Fruit fly (Drosophila melanogaster) whole organism, embryonic: ENCODE measurements around the gene Abca3.

Experiments
- B-H1 ChIP-seq: fragments of 200-800 bp; sonication (Bioruptor generic); IDR thresholded peaks from 3 replicates; pipeline ENCODE4 v1.3.6; 2022; ENCODE audit warnings: missing biosample characterization, missing genetic modification characterization
- BEAF-32 ChIP-seq: fragments of 200-800 bp; sonication (Bioruptor generic); optimal IDR thresholded peaks from 3 replicates; lab custom pipeline; 2017; ENCODE audit warnings: missing biosample characterization, missing genetic modification characterization, mild to moderate bottlenecking, moderate library complexity, missing genetic modification reagents
- CG10565 ChIP-seq: fragments of 200-800 bp; sonication (Bioruptor generic); optimal IDR thresholded peaks from 3 replicates; lab custom pipeline; 2016; ENCODE audit warnings: missing biosample characterization, mild to moderate bottlenecking, missing genetic modification characterization
- CG10979 ChIP-seq: fragments of 200-800 bp; sonication (Bioruptor generic); optimal IDR thresholded peaks from 2 replicates; lab custom pipeline; 2018; ENCODE audit warnings: missing biosample characterization, mild to moderate bottlenecking, missing genetic modification characterization, moderate library complexity
- CG13894 ChIP-seq: fragments of 200-800 bp; sonication (Bioruptor generic); optimal IDR thresholded peaks from 3 replicates; lab custom pipeline; 2018; ENCODE audit warnings: missing biosample characterization, mild to moderate bottlenecking, missing genetic modification characterization, moderate library complexity
- CG15601 ChIP-seq: fragments of 200-800 bp; sonication (Bioruptor generic); optimal IDR thresholded peaks from 3 replicates; lab custom pipeline; 2019; ENCODE audit warnings: missing biosample characterization, mild to moderate bottlenecking, missing genetic modification characterization, moderate library complexity
- CG15696 ChIP-seq: fragments of 200-800 bp; sonication (Bioruptor generic); optimal IDR thresholded peaks from 2 replicates; lab custom pipeline; 2019; ENCODE audit warnings: missing biosample characterization, mild to moderate bottlenecking, missing genetic modification characterization, moderate library complexity
- CG1603 ChIP-seq: fragments of 200-800 bp; sonication (Bioruptor generic); optimal IDR thresholded peaks from 2 replicates; lab custom pipeline; 2019; ENCODE audit warnings: missing biosample characterization, mild to moderate bottlenecking, missing genetic modification characterization, moderate library complexity
- CG1792 ChIP-seq: fragments of 200-800 bp; sonication (Bioruptor generic); optimal IDR thresholded peaks from 2 replicates; lab custom pipeline; 2016; ENCODE audit warnings: missing biosample characterization, missing genetic modification characterization
- CG2712 ChIP-seq: fragments of 200-800 bp; optimal IDR thresholded peaks from 3 replicates; lab custom pipeline; 2019; ENCODE audit warnings: missing biosample characterization, mild to moderate bottlenecking, missing genetic modification characterization, moderate library complexity
- CG3163 ChIP-seq: fragments of 200-800 bp; sonication (Bioruptor generic); optimal IDR thresholded peaks from 3 replicates; lab custom pipeline; 2016; ENCODE audit warnings: missing biosample characterization, missing genetic modification characterization
- CG34224 ChIP-seq: fragments of 200-800 bp; sonication (Bioruptor generic); IDR thresholded peaks from 3 replicates; pipeline ENCODE4 v1.3.6; 2022; ENCODE audit warnings: missing biosample characterization, missing genetic modification characterization; ENCODE audit not compliant: partially characterized antibody
- CG3726 ChIP-seq: fragments of 200-800 bp; sonication (Bioruptor generic); IDR thresholded peaks from 3 replicates; pipeline ENCODE4, ENCODE4 v1.3.6; 2022; ENCODE audit warnings: missing biosample characterization, missing genetic modification characterization
- CG5180 ChIP-seq: fragments of 200-800 bp; sonication (Bioruptor generic); optimal IDR thresholded peaks from 3 replicates; lab custom pipeline; 2017; ENCODE audit warnings: missing biosample characterization, missing genetic modification characterization, mild to moderate bottlenecking, moderate library complexity, missing genetic modification reagents
- CG5245 ChIP-seq: fragments of 200-800 bp; sonication (Bioruptor generic); optimal IDR thresholded peaks from 3 replicates; lab custom pipeline; 2016; ENCODE audit warnings: missing biosample characterization, missing genetic modification characterization
- CG5953 ChIP-seq: fragments of 200-800 bp; sonication (Bioruptor generic); IDR thresholded peaks from 2 replicates; pipeline ENCODE4 v1.3.6; 2022; ENCODE audit warnings: missing biosample characterization, missing genetic modification characterization
- CG8388 ChIP-seq: fragments of 200-800 bp; sonication (Bioruptor generic); optimal IDR thresholded peaks from 2 replicates; lab custom pipeline; 2019; ENCODE audit warnings: missing biosample characterization, mild to moderate bottlenecking, missing genetic modification characterization, moderate library complexity
- CG8765 ChIP-seq: fragments of 200-800 bp; sonication (Bioruptor generic); IDR thresholded peaks from 2 replicates; pipeline ENCODE4 v1.3.6; 2022; ENCODE audit warnings: missing biosample characterization, missing genetic modification characterization
- Dp ChIP-seq: fragments of 200-800 bp; sonication (Bioruptor generic); optimal IDR thresholded peaks from 2 replicates; lab custom pipeline; 2018; ENCODE audit warnings: missing biosample characterization, mild to moderate bottlenecking, missing genetic modification characterization, moderate library complexity
- E2f2 ChIP-seq: fragments of 200-800 bp; sonication (Bioruptor generic); IDR thresholded peaks from 2 replicates; pipeline ENCODE4 v1.3.6; 2022; ENCODE audit warnings: missing biosample characterization, missing genetic modification characterization
- ERR ChIP-seq: fragments of 200-800 bp; sonication (Bioruptor generic); optimal IDR thresholded peaks from 2 replicates; lab custom pipeline; 2016; ENCODE audit warnings: missing biosample characterization, missing genetic modification characterization
- Gsc ChIP-seq: fragments of 200-800 bp; sonication (Bioruptor generic); IDR thresholded peaks from 2 replicates; pipeline ENCODE4 v1.3.6; 2022; ENCODE audit warnings: missing biosample characterization, missing genetic modification characterization
- Hsf ChIP-seq: fragments of 200-800 bp; sonication (Bioruptor generic); optimal IDR thresholded peaks from 3 replicates; lab custom pipeline; 2016; ENCODE audit warnings: missing biosample characterization, missing genetic modification characterization
- Med ChIP-seq: fragments of 200-800 bp; sonication (Bioruptor generic); peaks from one replicate; lab custom pipeline; 2016; ENCODE audit warnings: missing biosample characterization, missing genetic modification characterization, mild to moderate bottlenecking, inconsistent platforms, moderate library complexity
- PHDP ChIP-seq: fragments of 200-800 bp; sonication (Bioruptor generic); optimal IDR thresholded peaks from 3 replicates; lab custom pipeline; 2018; ENCODE audit warnings: missing biosample characterization, mild to moderate bottlenecking, missing genetic modification characterization, moderate library complexity
- Rx ChIP-seq: fragments of 200-800 bp; sonication (Bioruptor generic); IDR thresholded peaks from 2 replicates; pipeline ENCODE4 v1.3.6; 2022; ENCODE audit warnings: missing biosample characterization, missing genetic modification characterization
- Trl ChIP-seq, 3 experiments: fragments of >200 bp in 2 of 3; fragments of 200-800 bp in 1 of 3; sonication (Bioruptor generic) in 1 of 3; optimal IDR thresholded peaks; 2 replicates in 1 of 3; 3 replicates in 2 of 3; lab custom pipeline; 2016 to 2017; ENCODE audit warnings: missing biosample characterization in 1 of 3, missing genetic modification characterization in 1 of 3
- amos ChIP-seq: fragments of 200-800 bp; sonication (Bioruptor generic); IDR thresholded peaks from 2 replicates; pipeline ENCODE4 v1.3.6; 2022; ENCODE audit warnings: missing biosample characterization, missing genetic modification characterization; ENCODE audit not compliant: partially characterized antibody
- ase ChIP-seq: fragments of 200-800 bp; sonication (Bioruptor generic); IDR thresholded peaks from 3 replicates; pipeline ENCODE4 v1.3.6; 2022; ENCODE audit warnings: missing biosample characterization, missing genetic modification characterization
- crp ChIP-seq, 2 experiments: fragments of 200-800 bp; sonication (Bioruptor generic); optimal IDR thresholded peaks; 2 replicates in 1 of 2; 3 replicates in 1 of 2; lab custom pipeline; 2017; ENCODE audit warnings: missing biosample characterization in 2 of 2, missing genetic modification characterization in 2 of 2, mild to moderate bottlenecking in 1 of 2, moderate library complexity in 1 of 2
- cwo ChIP-seq: fragments of 200-800 bp; sonication (Bioruptor generic); optimal IDR thresholded peaks from 3 replicates; lab custom pipeline; 2017; ENCODE audit warnings: missing biosample characterization, missing genetic modification characterization, mild to moderate bottlenecking, moderate library complexity, missing genetic modification reagents
- dmrt11E ChIP-seq: fragments of 200-800 bp; sonication (Bioruptor generic); optimal IDR thresholded peaks from 3 replicates; lab custom pipeline; 2018; ENCODE audit warnings: missing biosample characterization, mild to moderate bottlenecking, missing genetic modification characterization, moderate library complexity
- dysf ChIP-seq: fragments of 200-800 bp; sonication (Bioruptor generic); IDR thresholded peaks from 3 replicates; pipeline ENCODE4 v1.3.6; 2022; ENCODE audit warnings: missing biosample characterization, missing genetic modification characterization
- hb ChIP-seq: fragments of 200-800 bp; sonication (Bioruptor generic); IDR thresholded peaks from 3 replicates; pipeline ENCODE4 v1.3.6; 2022; ENCODE audit warnings: missing biosample characterization, missing genetic modification characterization; ENCODE audit not compliant: partially characterized antibody
- kni ChIP-seq: fragments of 200-800 bp; sonication (Bioruptor generic); optimal IDR thresholded peaks from 3 replicates; lab custom pipeline; 2017; ENCODE audit warnings: mild to moderate bottlenecking, missing biosample characterization, missing genetic modification reagents, missing genetic modification characterization
- maf-S ChIP-seq: fragments of 200-800 bp; sonication (Bioruptor generic); optimal IDR thresholded peaks from 2 replicates; lab custom pipeline; 2016; ENCODE audit warnings: missing biosample characterization, missing genetic modification characterization
- nerfin-1 ChIP-seq: fragments of 200-800 bp; sonication (Bioruptor generic); optimal IDR thresholded peaks from 3 replicates; lab custom pipeline; 2019; ENCODE audit warnings: missing biosample characterization, mild to moderate bottlenecking, missing genetic modification characterization, moderate library complexity
- phol ChIP-seq: fragments of 200-800 bp; sonication (Bioruptor generic); optimal IDR thresholded peaks from 3 replicates; lab custom pipeline; 2018; ENCODE audit warnings: missing biosample characterization, mild to moderate bottlenecking, missing genetic modification characterization, moderate library complexity
- seq ChIP-seq: fragments of 200-800 bp; sonication (Bioruptor generic); IDR thresholded peaks from 2 replicates; pipeline ENCODE4 v1.3.6; 2022; ENCODE audit warnings: missing biosample characterization, missing genetic modification characterization
- slp2 ChIP-seq: fragments of 200-800 bp; sonication (Bioruptor generic); optimal IDR thresholded peaks from 2 replicates; lab custom pipeline; 2016; ENCODE audit warnings: missing biosample characterization, missing genetic modification characterization
- sna ChIP-seq: fragments of 200-800 bp; sonication (Bioruptor generic); IDR thresholded peaks from 2 replicates; pipeline ENCODE4 v1.3.6; 2022; ENCODE audit warnings: missing biosample characterization, missing genetic modification characterization; ENCODE audit not compliant: partially characterized antibody
- ssp ChIP-seq: fragments of 200-800 bp; sonication (Bioruptor generic); IDR thresholded peaks from 2 replicates; pipeline ENCODE4 v1.3.6; 2022; ENCODE audit warnings: missing biosample characterization, missing genetic modification characterization
- stwl ChIP-seq: fragments of 200-800 bp; sonication (Bioruptor generic); optimal IDR thresholded peaks from 3 replicates; lab custom pipeline; 2018; ENCODE audit warnings: missing biosample characterization, mild to moderate bottlenecking, missing genetic modification characterization, moderate library complexity
- tna ChIP-seq: fragments of 200-800 bp; sonication (Bioruptor generic); IDR thresholded peaks from 2 replicates; pipeline ENCODE4 v1.3.6; 2022; ENCODE audit warnings: missing biosample characterization, missing genetic modification characterization; ENCODE audit not compliant: partially characterized antibody
- vnd ChIP-seq: fragments of 200-800 bp; sonication (Bioruptor generic); IDR thresholded peaks from 3 replicates; pipeline ENCODE4 v1.3.6; 2022; ENCODE audit warnings: missing biosample characterization, missing genetic modification characterization; ENCODE audit not compliant: partially characterized antibody
- vvl ChIP-seq: fragments of 200-800 bp; sonication (Bioruptor generic); IDR thresholded peaks from 2 replicates; pipeline ENCODE4 v1.3.6; 2022; ENCODE audit warnings: missing biosample characterization, missing genetic modification characterization
- wek ChIP-seq: fragments of 200-800 bp; sonication (Bioruptor generic); optimal IDR thresholded peaks from 3 replicates; lab custom pipeline; 2018; ENCODE audit warnings: missing biosample characterization, mild to moderate bottlenecking, missing genetic modification characterization, moderate library complexity
- zen ChIP-seq: fragments of 200-800 bp; sonication (Bioruptor generic); optimal IDR thresholded peaks from 3 replicates; lab custom pipeline; 2018; ENCODE audit warnings: missing biosample characterization, mild to moderate bottlenecking, missing genetic modification characterization, moderate library complexity

The Abca3 gene

dm6 chrX:21339476-21339931 is 33.0 kb upstream of the Abca3 start, which contains the start of the genes tty and fliI (continued):
- TF ChIP-seq ase (GFP tag; lab: Robert Waterston, UW) (peak; percentile 90), wek (GFP tag; lab: Kevin White, UChicago) (peak; percentile 33), dysf (peak; percentile 91), CG3726 (GFP tag; lab: Robert Waterston, UW) (peak; percentile 84; the same call in 2 of the 3 replicates), CG10565 (GFP tag; lab: Kevin White, UChicago) (peak; percentile 8), seq (GFP tag; lab: Robert Waterston, UW) (peak; percentile 79), CG5953 (peak; percentile 69; the same call in 1 of the 2 replicates), B-H1 (peak; percentile 84), CG13894 (peak; percentile 39), CG15601 (peak; percentile 46), CG34224 (GFP tag; lab: Robert Waterston, UW) (no peak), Med (GFP tag; lab: Kevin White, UChicago) (peak; percentile 98), ssp (GFP tag; lab: Robert Waterston, UW) (peak; percentile 74), phol (tag; lab: Kevin White, UChicago) (peak; percentile 78), Hsf (GFP tag; lab: Kevin White, UChicago) (peak; percentile 89), cwo (peak; percentile 60), amos (GFP tag; lab: Robert Waterston, UW) (peak; percentile 41), CG5180 (GFP tag; lab: Kevin White, UChicago) (no peak), stwl (tag; lab: Kevin White, UChicago) (peak; percentile 74), PHDP (tag; lab: Kevin White, UChicago) (peak; percentile 71), Trl (optimal IDR thresholded peaks at IDR 0.05; lab: Kevin White, UChicago) (no peak), Trl (GFP tag; optimal IDR thresholded peaks at IDR 0.05; lab: Kevin White, UChicago) (peak; percentile 80), hb (no peak), ERR (GFP tag; lab: Kevin White, UChicago) (peak; percentile 81), Rx (GFP tag; lab: Robert Waterston, UW) (peak; percentile 90), nerfin-1 (tag; lab: Kevin White, UChicago) (peak; percentile 24), BEAF-32 (peak; percentile 52), dmrt11E (peak; percentile 65), CG2712 (tag; lab: Kevin White, UChicago) (peak; percentile 77), maf-S (peak; percentile 81), vvl (peak; percentile 92), vnd (GFP tag; lab: Robert Waterston, UW) (peak; percentile 39; the same call in 2 of the 3 replicates), crp (GFP tag; optimal IDR thresholded peaks at IDR 0.05; lab: Kevin White, UChicago) (peak in 1 of 2 experiments; percentile 56), CG3163 (GFP tag; lab: Kevin White, UChicago) (peak; percentile 52), CG5245 (GFP tag; lab: Kevin White, UChicago) (peak; percentile 62), E2f2 (GFP tag; lab: Robert Waterston, UW) (peak; percentile 80), CG8388 (GFP tag; lab: Kevin White, UChicago) (peak; percentile 69), tna (no peak), CG1792 (GFP tag; lab: Kevin White, UChicago) (peak; percentile 55), Dp (GFP tag; lab: Kevin White, UChicago) (peak; percentile 64), CG8765 (peak; percentile 86), slp2 (GFP tag; lab: Kevin White, UChicago) (peak; percentile 80), CG10979 (tag; lab: Kevin White, UChicago) (peak; percentile 53), zen (peak; percentile 51), kni (GFP tag; lab: Kevin White, UChicago) (no peak), CG15696 (tag; lab: Kevin White, UChicago) (peak; percentile 13), Gsc (GFP tag; lab: Robert Waterston, UW) (peak; percentile 80), CG1603 (peak; percentile 88), sna (GFP tag; lab: Robert Waterston, UW) (no peak)
